Worm (Caenorhabditis elegans) whole organism, midembryonic: ENCODE data around the gene droe-4.

Experiments used
- T22C8.4 ChIP-seq: fragments of 200-800 bp; sonication (Bioruptor generic); IDR thresholded peaks from 2 replicates; pipeline ENCODE4 v1.3.6; 2022; ENCODE audit warnings: missing genetic modification characterization, missing compliant biosample characterization
- cog-1 ChIP-seq: sonication (generic microtip); optimal IDR thresholded peaks from 2 replicates; lab custom pipeline; 2016; ENCODE audit warnings: missing genetic modification characterization, missing compliant biosample characterization
- flt-1 ChIP-seq: fragments of 200-800 bp; sonication (Bioruptor generic); IDR thresholded peaks from 2 replicates; pipeline ENCODE4 v1.3.6; 2022; ENCODE audit warnings: missing genetic modification characterization, missing compliant biosample characterization
- klf-2 ChIP-seq: fragments of 200-800 bp; sonication (Bioruptor generic); conservative IDR thresholded peaks from 2 replicates; pipeline ENCODE4 v1.3.6; 2022; ENCODE audit warnings: missing genetic modification reagents, missing genetic modification characterization, missing compliant biosample characterization
- med-1 ChIP-seq: sonication (generic microtip); optimal IDR thresholded peaks from 2 replicates; lab custom pipeline; 2017; ENCODE audit warnings: missing genetic modification characterization, mild to moderate bottlenecking, missing compliant biosample characterization, antibody characterized with exemption, missing genetic modification reagents; ENCODE audit not compliant: insufficient read depth
- ref-1 ChIP-seq: fragments of 200-800 bp; sonication (Bioruptor generic); conservative IDR thresholded peaks from 2 replicates; pipeline ENCODE4 v1.3.6; 2022; ENCODE audit warnings: missing genetic modification reagents, missing genetic modification characterization, missing compliant biosample characterization
- tab-1 ChIP-seq: fragments of 200-800 bp; sonication (Bioruptor generic); IDR thresholded peaks from 2 replicates; pipeline ENCODE4 v1.3.6; 2022; ENCODE audit warnings: missing genetic modification characterization, missing compliant biosample characterization
- ztf-23 ChIP-seq: fragments of 200-800 bp; sonication (Bioruptor generic); IDR thresholded peaks from 2 replicates; pipeline ENCODE4 v1.3.6; 2022; ENCODE audit warnings: missing genetic modification reagents, missing genetic modification characterization, missing compliant biosample characterization

DNA sequence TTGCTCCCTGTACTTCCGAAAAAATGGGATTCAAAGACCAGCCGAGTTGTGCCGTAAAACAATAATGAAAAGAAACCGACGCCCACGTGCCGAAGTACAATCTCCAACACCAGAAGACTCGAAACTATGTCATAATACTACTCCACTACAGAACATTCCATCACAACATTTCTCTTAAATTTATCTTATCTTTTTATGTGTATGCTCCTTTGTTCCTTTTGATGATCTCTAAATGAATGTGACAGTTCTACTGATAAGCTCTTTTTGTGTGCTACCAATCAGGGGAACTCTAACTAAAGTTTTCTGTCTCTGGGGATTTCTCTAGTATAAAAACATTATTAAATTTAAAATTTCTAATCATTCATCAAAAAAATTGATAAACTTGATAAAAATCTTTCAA, 5.6 kb upstream of the droe-4 start:
- TF ChIP-seq flt-1 (GFP tag; lab: Robert Waterston, UW): no peak
- TF ChIP-seq ref-1 (GFP tag; lab: Robert Waterston, UW): no peak
- no peak for TF ChIP-seq cog-1 (tag; lab: Kevin White, UChicago)
- TF ChIP-seq ztf-23 (GFP tag; lab: Robert Waterston, UW): no peak
- TF ChIP-seq tab-1 (GFP tag; lab: Robert Waterston, UW): no peak
- no peak for TF ChIP-seq T22C8.4
- no peak for TF ChIP-seq klf-2 (GFP tag; lab: Robert Waterston, UW)
- TF ChIP-seq med-1 (GFP tag; lab: Kevin White, UChicago): no peak
